Worm (Caenorhabditis elegans) whole organism, L1 larva: Measurements from ENCODE around the gene mfn-1.
A peak's percentile ranks its signal among the peaks of the same experiment; 100 is the strongest.

Experiments used
- C04F5.9 ChIP-seq: sonication (generic microtip); optimal IDR thresholded peaks from 2 replicates; lab custom pipeline; 2016; ENCODE audit warnings: missing genetic modification characterization, missing compliant biosample characterization
- alr-1 ChIP-seq: fragments of 200-800 bp; sonication (Bioruptor generic); optimal IDR thresholded peaks from 2 replicates; lab custom pipeline; 2018; ENCODE audit warnings: borderline replicate concordance, mild to moderate bottlenecking, missing genetic modification characterization, missing compliant biosample characterization
- ceh-63 ChIP-seq: fragments of 200-800 bp; sonication (Bioruptor generic); optimal IDR thresholded peaks from 2 replicates; lab custom pipeline; 2018; ENCODE audit warnings: mild to moderate bottlenecking, missing genetic modification characterization, missing compliant biosample characterization
- ceh-90 ChIP-seq: sonication (generic microtip); optimal IDR thresholded peaks from 2 replicates; lab custom pipeline; 2016; ENCODE audit warnings: missing genetic modification characterization, missing compliant biosample characterization
- efl-1 ChIP-seq, 4 experiments: fragments of 150-350 bp; optimal IDR thresholded peaks in 3 of 4; peaks in 1 of 4; 1 replicate in 1 of 4; 2 replicates in 3 of 4; lab custom pipeline; 2014; ENCODE audit warnings: missing biosample characterization in 2 of 4, missing genetic modification characterization in 2 of 4, missing genetic modification reagents in 2 of 4
- elt-2 ChIP-seq: sonication (generic microtip); optimal IDR thresholded peaks from 2 replicates; lab custom pipeline; 2016; ENCODE audit warnings: missing genetic modification characterization, mild to moderate bottlenecking, inconsistent platforms, missing compliant biosample characterization, missing genetic modification reagents
- hlh-17 ChIP-seq: fragments of 200-800 bp; sonication (Bioruptor generic); optimal IDR thresholded peaks from 2 replicates; lab custom pipeline; 2018; ENCODE audit warnings: missing genetic modification characterization, mild to moderate bottlenecking, missing compliant biosample characterization, moderate library complexity, borderline replicate concordance
- irx-1 ChIP-seq: sonication (generic microtip); optimal IDR thresholded peaks from 2 replicates; lab custom pipeline; 2016; ENCODE audit warnings: missing genetic modification characterization, missing compliant biosample characterization
- mep-1 ChIP-seq: fragments of 150-350 bp; optimal IDR thresholded peaks from 2 replicates; lab custom pipeline; 2014; ENCODE audit warnings: missing biosample characterization, missing genetic modification characterization
- nhr-84 ChIP-seq: sonication (generic microtip); optimal IDR thresholded peaks from 2 replicates; lab custom pipeline; 2017; ENCODE audit warnings: missing biosample characterization, missing genetic modification characterization
- nhr-90 ChIP-seq: sonication (generic microtip); optimal IDR thresholded peaks from 2 replicates; lab custom pipeline; 2016; ENCODE audit warnings: mild to moderate bottlenecking, missing genetic modification characterization, missing compliant biosample characterization; ENCODE audit not compliant: poor library complexity
- pag-3 ChIP-seq: sonication (generic microtip); optimal IDR thresholded peaks from 2 replicates; lab custom pipeline; 2017; ENCODE audit warnings: missing genetic modification characterization, mild to moderate bottlenecking, missing compliant biosample characterization, antibody characterized with exemption, borderline replicate concordance; ENCODE audit not compliant: insufficient read depth
- pax-3 ChIP-seq: fragments of 200-800 bp; sonication (Bioruptor generic); optimal IDR thresholded peaks from 2 replicates; lab custom pipeline; 2018; ENCODE audit warnings: mild to moderate bottlenecking, missing genetic modification characterization, moderate library complexity, missing compliant biosample characterization
- snpc-4 ChIP-seq: fragments of 150-350 bp; optimal IDR thresholded peaks from 2 replicates; lab custom pipeline; 2014; ENCODE audit warnings: missing biosample characterization, missing genetic modification characterization
- tbx-2 ChIP-seq: sonication (generic microtip); optimal IDR thresholded peaks from 2 replicates; lab custom pipeline; 2016; ENCODE audit warnings: missing genetic modification characterization, missing compliant biosample characterization
- unc-62 ChIP-seq: fragments of 150-350 bp; optimal IDR thresholded peaks from 2 replicates; lab custom pipeline; 2014; ENCODE audit warnings: missing biosample characterization, missing genetic modification reagents, missing genetic modification characterization
- unc-98 ChIP-seq: fragments of 200-800 bp; sonication (Bioruptor generic); IDR thresholded peaks from 2 replicates; pipeline ENCODE4 v1.3.6; 2022; ENCODE audit warnings: missing genetic modification characterization, missing compliant biosample characterization
- vab-15 ChIP-seq: sonication (generic microtip); optimal IDR thresholded peaks from 2 replicates; lab custom pipeline; 2017; ENCODE audit warnings: missing genotype, mild to moderate bottlenecking, missing genetic modification characterization, missing compliant biosample characterization
- xbp-1 ChIP-seq: sonication (generic microtip); optimal IDR thresholded peaks from 2 replicates; lab custom pipeline; 2016; ENCODE audit warnings: missing genetic modification characterization, missing compliant biosample characterization
- ztf-4 ChIP-seq: fragments of 150-350 bp; optimal IDR thresholded peaks from 2 replicates; lab custom pipeline; 2014; ENCODE audit warnings: missing biosample characterization, missing genetic modification characterization

The mfn-1 gene

DNA sequence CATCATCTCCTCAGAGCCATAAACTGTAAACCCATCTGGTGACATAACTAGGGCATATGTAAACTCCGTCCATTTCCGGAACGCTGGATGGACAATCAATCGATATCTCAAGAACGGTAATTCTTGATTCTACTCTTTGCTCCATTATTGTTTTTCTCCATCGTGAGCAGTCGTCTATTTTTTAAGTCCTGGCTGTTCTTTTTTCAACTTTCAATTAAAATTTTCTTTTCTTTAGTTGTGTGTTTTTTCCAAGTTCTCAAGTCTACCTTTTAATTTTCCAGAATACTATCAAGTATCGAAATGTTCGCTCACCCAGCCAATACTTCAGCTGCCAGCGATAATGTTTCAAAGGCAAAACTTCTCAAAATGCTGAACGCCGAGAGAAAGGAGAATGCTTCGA, 37.9 kb downstream of the mfn-1 start, which contains the start of gene C05D12.5 (continued):
- TF ChIP-seq pax-3: no peak

DNA sequence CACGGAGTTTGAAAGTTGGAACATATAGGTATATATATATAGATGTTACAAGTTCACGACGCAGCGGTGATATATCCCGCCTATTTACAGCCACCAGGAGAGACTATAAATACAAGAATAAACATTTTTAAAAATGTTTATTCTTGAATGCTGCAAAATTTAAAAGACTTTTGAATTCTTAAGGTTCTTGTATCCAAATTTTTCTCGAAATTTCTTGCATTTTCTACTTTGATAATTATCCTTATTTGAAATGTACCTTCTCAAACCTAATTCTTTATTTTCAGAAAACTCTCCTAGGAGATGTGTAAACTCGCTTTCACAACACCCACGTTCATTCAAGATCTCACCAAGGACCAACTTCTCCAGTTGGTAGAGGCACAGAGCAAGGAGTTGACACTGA, 40.2 kb downstream of the mfn-1 start, which contains the start of gene C05D12.4:
TSS of gene C05D12.4 (plus strand) at position 301 of the 400 bp plus-strand sequence.
- TF ChIP-seq ztf-4 (tag; lab: Kevin White, UChicago) (no peak), tbx-2 (tag; lab: Kevin White, UChicago) (no peak), irx-1 (tag; lab: Kevin White, UChicago) (no peak), nhr-90 (tag; lab: Kevin White, UChicago) (no peak), ceh-63 (GFP tag; lab: Kevin White, UChicago) (no peak), unc-62 (GFP tag; lab: Kevin White, UChicago) (no peak), pag-3 (tag; lab: Kevin White, UChicago) (no peak)
- TF ChIP-seq, all 84 proteins: peak for 0

DNA sequence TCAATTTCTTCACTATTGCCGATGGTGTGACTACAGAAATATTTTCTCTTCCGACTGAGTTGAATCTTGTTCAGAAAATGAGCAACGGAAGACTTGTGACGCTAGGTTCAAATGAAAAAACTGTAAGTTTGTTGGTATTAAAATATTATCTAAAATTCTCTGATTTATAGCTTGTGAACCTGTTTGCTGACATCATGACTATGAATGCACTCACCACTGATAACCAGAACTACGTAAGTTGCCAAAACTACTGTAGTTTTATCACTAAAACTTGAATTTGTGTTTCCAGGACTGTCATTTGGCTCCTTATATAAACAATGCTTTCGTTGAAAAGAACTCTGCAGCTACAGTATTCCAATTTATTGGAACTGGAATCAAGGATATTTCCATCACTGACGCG, 43.2 kb downstream of the mfn-1 start:
- no peak for TF ChIP-seq hlh-17 (GFP tag; lab: Kevin White, UChicago)
- TF ChIP-seq elt-2: peak; percentile 10

DNA sequence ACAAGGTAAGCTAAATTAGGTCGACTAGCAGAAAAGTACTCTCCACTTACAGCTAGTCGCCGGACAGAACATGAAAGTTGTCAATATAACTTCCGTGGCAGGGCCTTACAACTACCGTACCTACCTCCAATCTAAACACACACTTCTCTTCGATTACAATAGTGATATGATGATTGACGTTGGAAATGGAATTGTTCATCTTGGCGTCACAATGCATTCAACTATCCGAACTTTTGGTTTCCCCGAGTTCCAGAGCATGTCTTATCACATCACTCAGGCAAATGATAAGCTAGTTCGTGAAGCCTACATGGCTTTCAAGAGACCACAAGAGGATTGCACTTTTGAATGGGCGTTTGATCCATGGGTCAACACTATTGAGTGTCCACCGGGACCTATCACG, 44.5 kb downstream of the mfn-1 start:
- TF ChIP-seq ceh-90 (tag; lab: Kevin White, UChicago): no peak
- TF ChIP-seq ceh-63 (GFP tag; lab: Kevin White, UChicago): no peak
- no peak for TF ChIP-seq nhr-84 (tag; lab: Kevin White, UChicago)
- no peak for TF ChIP-seq mep-1 (tag; lab: Kevin White, UChicago)
- no peak for TF ChIP-seq unc-98 (GFP tag; lab: Robert Waterston, UW)
- no peak for TF ChIP-seq C04F5.9 (tag; lab: Kevin White, UChicago)
- TF ChIP-seq vab-15: no peak
- TF ChIP-seq pag-3 (tag; lab: Kevin White, UChicago): no peak
- no peak for TF ChIP-seq unc-62 (GFP tag; lab: Kevin White, UChicago)
- TF ChIP-seq xbp-1 (tag; lab: Kevin White, UChicago): no peak

DNA sequence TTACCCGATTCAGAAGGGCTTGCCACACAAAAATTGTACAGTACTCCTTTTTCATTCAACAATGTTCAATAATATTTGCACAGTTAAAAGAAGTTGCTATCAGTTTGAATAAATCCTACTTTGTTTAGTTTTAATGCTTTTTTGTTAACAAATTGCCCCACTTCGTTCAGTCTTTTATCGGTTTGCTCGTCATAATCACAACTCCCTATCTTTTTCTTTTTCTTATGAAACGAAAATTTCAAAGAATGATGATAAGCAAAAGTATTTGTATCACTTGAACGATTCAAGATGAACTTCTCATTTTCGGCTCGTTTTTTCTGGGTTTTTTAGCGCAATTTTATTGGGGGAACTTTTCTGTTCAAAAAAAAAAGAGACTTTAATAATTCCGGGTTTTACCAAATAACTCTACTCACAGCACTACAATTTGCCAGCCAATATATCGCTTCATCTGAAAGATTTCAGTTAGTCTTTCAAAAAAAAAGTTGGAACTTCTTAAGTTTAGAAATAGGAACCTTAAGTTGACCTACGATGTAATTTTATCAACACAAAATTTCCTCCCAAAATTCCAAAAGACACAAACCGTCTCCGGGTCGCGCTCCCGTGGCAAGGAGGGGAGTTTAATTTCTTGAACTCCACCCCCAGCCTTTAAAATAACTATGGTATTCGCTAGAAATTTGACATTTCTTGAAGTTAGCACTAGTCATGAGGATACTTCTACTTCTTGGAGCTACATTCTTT, 47.1 kb downstream of the mfn-1 start, which contains the start of gene C05D12.3:
TSS of gene C05D12.3 (plus strand) at position 688 of the 738 bp plus-strand sequence.
- TF ChIP-seq snpc-4 (tag; lab: Kevin White, UChicago): no peak
- peak; percentile 22 for TF ChIP-seq elt-2
- no peak for TF ChIP-seq efl-1 (optimal IDR thresholded peaks at IDR 0.05; lab: Kevin White, UChicago)
- peak in 1 of 2 experiments; percentile 49 for TF ChIP-seq efl-1 (GFP tag; optimal IDR thresholded peaks at IDR 0.05 in 1 of 2; lab: Kevin White, UChicago)

DNA sequence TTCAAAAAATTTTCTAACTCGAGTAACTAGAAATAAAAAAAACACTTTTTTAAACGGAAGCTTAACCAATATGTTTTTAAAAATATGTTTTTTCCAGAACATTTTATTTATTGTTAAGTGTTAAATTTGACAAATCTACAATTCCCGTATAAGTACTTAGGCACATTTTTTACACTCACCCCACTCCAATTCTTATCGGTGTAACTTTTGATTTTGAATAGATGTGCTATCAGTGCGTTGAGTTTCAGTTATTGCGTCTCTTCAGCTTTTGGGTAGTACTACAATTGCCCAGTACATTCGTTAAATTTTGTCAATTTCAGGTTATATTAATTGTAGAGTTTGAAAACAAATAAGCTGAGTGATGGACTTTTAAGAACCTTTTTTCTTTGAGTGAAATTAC, 47.8 kb downstream of the mfn-1 start:
- peak; percentile 8 for TF ChIP-seq elt-2
- TF ChIP-seq alr-1 (tag; lab: Kevin White, UChicago): no peak
